Worm (Caenorhabditis elegans) whole organism, late embryonic: ENCODE data around the gene C18E9.5.

ENCODE experiments used
- F13H6.1 ChIP-seq: sonication (generic microtip); optimal IDR thresholded peaks from 2 replicates; lab custom pipeline; 2016; ENCODE audit warnings: missing genetic modification characterization, missing compliant biosample characterization
- T23F11.4 ChIP-seq: fragments of 200-800 bp; sonication (Bioruptor generic); optimal IDR thresholded peaks from 2 replicates; lab custom pipeline; 2018; ENCODE audit warnings: mild to moderate bottlenecking, missing genetic modification characterization, missing compliant biosample characterization
- ama-1 ChIP-seq: fragments of 150-350 bp; optimal IDR thresholded peaks from 2 replicates; lab custom pipeline; 2014
- ceh-22 ChIP-seq: sonication (generic microtip); optimal IDR thresholded peaks from 2 replicates; lab custom pipeline; 2017; ENCODE audit warnings: missing biosample characterization, missing genetic modification characterization
- dmd-4 ChIP-seq: sonication (generic microtip); optimal IDR thresholded peaks from 2 replicates; lab custom pipeline; 2016; ENCODE audit warnings: borderline replicate concordance, missing genetic modification characterization, missing compliant biosample characterization
- fkh-10 ChIP-seq: fragments of 150-350 bp; optimal IDR thresholded peaks from 2 replicates; lab custom pipeline; 2014; ENCODE audit warnings: missing biosample characterization, missing genetic modification reagents, missing genetic modification characterization
- gmeb-2 ChIP-seq: sonication (generic microtip); optimal IDR thresholded peaks from 2 replicates; lab custom pipeline; 2016; ENCODE audit warnings: missing genetic modification characterization, inconsistent platforms, missing compliant biosample characterization
- lim-6 ChIP-seq: sonication (generic microtip); optimal IDR thresholded peaks from 2 replicates; lab custom pipeline; 2016; ENCODE audit warnings: missing genetic modification characterization, missing compliant biosample characterization
- nhr-11 ChIP-seq: fragments of 150-350 bp; optimal IDR thresholded peaks from 2 replicates; lab custom pipeline; 2014; ENCODE audit warnings: missing biosample characterization, missing genetic modification characterization
- pax-1 ChIP-seq: fragments of 150-350 bp; optimal IDR thresholded peaks from 2 replicates; lab custom pipeline; 2014; ENCODE audit warnings: missing biosample characterization, missing genetic modification characterization
- pha-4 ChIP-seq: fragments of 150-350 bp; optimal IDR thresholded peaks from 2 replicates; lab custom pipeline; 2018; ENCODE audit warnings: missing biosample characterization, missing genetic modification reagents, missing genetic modification characterization
- unc-55 ChIP-seq: sonication (generic microtip); optimal IDR thresholded peaks from 2 replicates; lab custom pipeline; 2017; ENCODE audit warnings: missing biosample characterization, missing genetic modification reagents, missing genetic modification characterization

ce11 chrII:8927253-8927791 lies 42.5 kb upstream of the C18E9.5 start, which contains the start of gene cct-2:
- no peak for TF ChIP-seq ceh-22 (tag; lab: Kevin White, UChicago)
- no peak for TF ChIP-seq fkh-10 (GFP tag; lab: Kevin White, UChicago)
- TF ChIP-seq nhr-11 (tag; lab: Kevin White, UChicago): no peak
- TF ChIP-seq lim-6: no peak
- TF ChIP-seq unc-55 (GFP tag; lab: Kevin White, UChicago): no peak
- no peak for TF ChIP-seq T23F11.4 (GFP tag; lab: Kevin White, UChicago)
- TF ChIP-seq ama-1 (lab: Kevin White, UChicago): no peak
- TF ChIP-seq gmeb-2 (tag; lab: Kevin White, UChicago): no peak
- no peak for TF ChIP-seq pha-4 (tag; lab: Kevin White, UChicago)
- no peak for TF ChIP-seq pax-1 (tag; lab: Kevin White, UChicago)
- TF ChIP-seq F13H6.1 (tag; lab: Kevin White, UChicago): no peak
- no peak for TF ChIP-seq dmd-4 (tag; lab: Kevin White, UChicago)
